Fruit fly (Drosophila melanogaster): ENCODE measurements around the gene CG11590.

CG11590 gene

dm6 chrX:14189216-14189615, 10.8 kb upstream of the CG11590 start, which contains the start of gene CG11585:
TSS of gene CG11585 (plus strand) at chrX:14189516.
- no peak for TF ChIP-seq fd64A (GFP tag; optimal IDR thresholded peaks at IDR 0.05)
- TF ChIP-seq dpn (GFP tag; optimal IDR thresholded peaks at IDR 0.05) = no peak
- no peak for TF ChIP-seq bsh (GFP tag; optimal IDR thresholded peaks at IDR 0.05)
- TF ChIP-seq CG17186 (GFP tag; optimal IDR thresholded peaks at IDR 0.05) = no peak
- TF ChIP-seq HLH3B (GFP tag; IDR thresholded peaks at IDR 0.05) = no peak
- TF ChIP-seq D (optimal IDR thresholded peaks at IDR 0.05) = no peak
- no peak for TF ChIP-seq D (GFP tag; optimal IDR thresholded peaks at IDR 0.05)
- no peak for TF ChIP-seq CG8478 (optimal IDR thresholded peaks at IDR 0.05)
- TF ChIP-seq Drgx (GFP tag; IDR thresholded peaks at IDR 0.05) = no peak
- no peak for TF ChIP-seq CG13123 (GFP tag; optimal IDR thresholded peaks at IDR 0.05)
- no peak for TF ChIP-seq CG12659 (GFP tag; optimal IDR thresholded peaks at IDR 0.05)
- TF ChIP-seq CG12769 (tag; optimal IDR thresholded peaks at IDR 0.05) = no peak

dm6 chrX:14191918-14192317, 8.1 kb upstream of the CG11590 start, which contains the start of gene CG13403:
TSS of gene CG13403 (minus strand) at chrX:14192018.
- no peak for TF ChIP-seq CG14860 (GFP tag; IDR thresholded peaks at IDR 0.05; ENCODE audit: partially characterized antibody)
- no peak for TF ChIP-seq CG16863 (GFP tag; optimal IDR thresholded peaks at IDR 0.05)

dm6 chrX:14193013-14193412, 7.0 kb upstream of the CG11590 start, which contains the start of gene yl:
TSS of gene yl (plus strand) at chrX:14193214.
- TF ChIP-seq CG1529 (GFP tag; optimal IDR thresholded peaks at IDR 0.05) (no peak), CG13894 (tag; optimal IDR thresholded peaks at IDR 0.05) (no peak), Myb (GFP tag; optimal IDR thresholded peaks at IDR 0.05) (peak; percentile 8), btn (GFP tag; optimal IDR thresholded peaks at IDR 0.05) (no peak), CG14965 (GFP tag; optimal IDR thresholded peaks at IDR 0.05; ENCODE audit: borderline replicate concordance) (no peak), gfzf (GFP tag; optimal IDR thresholded peaks at IDR 0.05) (peak; percentile 15)

dm6 chrX:14201178-14201577, 1.2 kb downstream of the CG11590 start, which contains the start of gene Prp16:
TSS of gene Prp16 (plus strand) at chrX:14201362.
- TF ChIP-seq CG31441 (GFP tag; IDR thresholded peaks at IDR 0.05) (no peak), CG12104 (GFP tag; optimal IDR thresholded peaks at IDR 0.05) (no peak), Mes4 (GFP tag; optimal IDR thresholded peaks at IDR 0.05) (no peak), CG3847 (GFP tag; IDR thresholded peaks at IDR 0.05) (peak; percentile 37), Optix (GFP tag; IDR thresholded peaks at IDR 0.05) (no peak), Sry-β (GFP tag; optimal IDR thresholded peaks at IDR 0.05) (peak; percentile 15), Jarid2 (GFP tag; optimal IDR thresholded peaks at IDR 0.05) (no peak), vvl (GFP tag; IDR thresholded peaks at IDR 0.05) (peak; percentile 27), stc (GFP tag; IDR thresholded peaks at IDR 0.05) (no peak), CG17186 (GFP tag; optimal IDR thresholded peaks at IDR 0.05) (no peak), BEAF-32 (GFP tag; optimal IDR thresholded peaks at IDR 0.05) (peak; percentile 13), caup (GFP tag; optimal IDR thresholded peaks at IDR 0.05; ENCODE audit: severe bottlenecking) (no peak), PHDP (tag; optimal IDR thresholded peaks at IDR 0.05) (no peak), Kr (GFP tag; optimal IDR thresholded peaks at IDR 0.05) (no peak), CG7556 (GFP tag; optimal IDR thresholded peaks at IDR 0.05) (no peak), CG6272 (GFP tag; IDR thresholded peaks at IDR 0.05) (no peak), CG15514 (GFP tag; optimal IDR thresholded peaks at IDR 0.05) (peak; percentile 38), pzg (GFP tag; optimal IDR thresholded peaks at IDR 0.05) (peak; percentile 34), CG1603 (tag; optimal IDR thresholded peaks at IDR 0.05) (no peak), MBD-R2 (GFP tag; IDR thresholded peaks at IDR 0.05) (peak; percentile 85), ash1 (GFP tag; optimal IDR thresholded peaks at IDR 0.05) (no peak), twi (tag; optimal IDR thresholded peaks at IDR 0.05) (no peak), Drgx (GFP tag; IDR thresholded peaks at IDR 0.05) (no peak), schlank (tag; optimal IDR thresholded peaks at IDR 0.05) (no peak), onecut (GFP tag; IDR thresholded peaks at IDR 0.05) (no peak), crol (GFP tag; IDR thresholded peaks at IDR 0.05) (no peak), CG4617 (GFP tag; optimal IDR thresholded peaks at IDR 0.05; ENCODE audit: borderline replicate concordance) (no peak), nau (GFP tag; optimal IDR thresholded peaks at IDR 0.05) (no peak), Atf3 (GFP tag; optimal IDR thresholded peaks at IDR 0.05) (no peak)

Measured in whole organism, embryonic.